Worm (Caenorhabditis elegans) whole organism, L4 larva: ENCODE data around the gene sre-53.

Experiments
- R02D3.7 ChIP-seq: fragments of 150-350 bp; sonication (generic microtip); optimal IDR thresholded peaks from 3 replicates; lab custom pipeline; 2014; ENCODE audit warnings: missing biosample characterization, missing genetic modification characterization
- T20F7.1 ChIP-seq: fragments of 200-800 bp; sonication (Bioruptor generic); optimal IDR thresholded peaks from 2 replicates; lab custom pipeline; 2018; ENCODE audit warnings: mild to moderate bottlenecking, missing genetic modification characterization, missing compliant biosample characterization
- Y48G9A.11 ChIP-seq: fragments of 200-800 bp; sonication (Bioruptor generic); IDR thresholded peaks from 2 replicates; pipeline ENCODE4 v1.3.6; 2022; ENCODE audit warnings: missing genetic modification reagents, missing genetic modification characterization, missing compliant biosample characterization
- ZK337.2 ChIP-seq: fragments of 200-800 bp; sonication (Bioruptor generic); IDR thresholded peaks from 2 replicates; pipeline ENCODE4 v1.3.6; 2022; ENCODE audit warnings: missing genetic modification reagents, missing genetic modification characterization, missing compliant biosample characterization
- aha-1 ChIP-seq: fragments of 150-350 bp; peaks from one replicate; lab custom pipeline; 2014; ENCODE audit warnings: missing biosample characterization, missing genetic modification characterization
- ama-1 ChIP-seq: fragments of 150-350 bp; optimal IDR thresholded peaks from 2 replicates; lab custom pipeline; 2014; ENCODE audit warnings: inconsistent platforms, mixed read lengths
- arid-1 ChIP-seq: fragments of 200-800 bp; sonication (Bioruptor generic); conservative IDR thresholded peaks from 2 replicates; pipeline ENCODE4 v1.3.6; 2022; ENCODE audit warnings: missing genetic modification reagents, missing genetic modification characterization, missing compliant biosample characterization
- attf-4 ChIP-seq: sonication (generic microtip); optimal IDR thresholded peaks from 3 replicates; lab custom pipeline; 2017; ENCODE audit warnings: missing biosample characterization, missing genetic modification characterization
- ceh-20 ChIP-seq: fragments of 200-800 bp; sonication (Bioruptor generic); IDR thresholded peaks from 2 replicates; pipeline ENCODE4 v1.3.6; 2022; ENCODE audit warnings: missing genetic modification reagents, missing genetic modification characterization, missing compliant biosample characterization
- ceh-28 ChIP-seq: fragments of 150-350 bp; optimal IDR thresholded peaks from 2 replicates; lab custom pipeline; 2014; ENCODE audit warnings: missing biosample characterization, missing genetic modification reagents, missing genetic modification characterization
- cey-2 ChIP-seq: sonication (generic microtip); optimal IDR thresholded peaks from 3 replicates; lab custom pipeline; 2017; ENCODE audit warnings: missing genetic modification characterization, mild to moderate bottlenecking, missing compliant biosample characterization, antibody characterized with exemption, borderline replicate concordance; ENCODE audit not compliant: insufficient read depth
- dmd-6 ChIP-seq: fragments of 200-800 bp; sonication (Bioruptor generic); IDR thresholded peaks from 2 replicates; pipeline ENCODE4 v1.3.6; 2022; ENCODE audit warnings: missing genetic modification reagents, missing genetic modification characterization, missing compliant biosample characterization
- dpl-1 ChIP-seq: fragments of 150-350 bp; optimal IDR thresholded peaks from 2 replicates; lab custom pipeline; 2014; ENCODE audit warnings: missing biosample characterization, missing genetic modification reagents, missing genetic modification characterization
- egl-27 ChIP-seq: sonication (generic microtip); optimal IDR thresholded peaks from 3 replicates; lab custom pipeline; 2017; ENCODE audit warnings: missing biosample characterization, missing genetic modification reagents, missing genetic modification characterization
- hlh-30 ChIP-seq: sonication (generic microtip); optimal IDR thresholded peaks from 2 replicates; lab custom pipeline; 2017; ENCODE audit warnings: antibody characterized with exemption, mild to moderate bottlenecking, missing genetic modification characterization, missing compliant biosample characterization; ENCODE audit not compliant: insufficient read depth
- lin-29 ChIP-seq: fragments of 200-800 bp; sonication (Bioruptor generic); IDR thresholded peaks from 2 replicates; pipeline ENCODE4 v1.3.6; 2022; ENCODE audit warnings: missing genetic modification reagents, missing genetic modification characterization, missing compliant biosample characterization
- lin-38 ChIP-seq: fragments of 200-800 bp; sonication (Bioruptor generic); IDR thresholded peaks from 2 replicates; pipeline ENCODE4 v1.3.6; 2022; ENCODE audit warnings: missing genetic modification reagents, missing genetic modification characterization, missing compliant biosample characterization
- lir-3 ChIP-seq: sonication (generic microtip); optimal IDR thresholded peaks from 2 replicates; lab custom pipeline; 2016; ENCODE audit warnings: mild to moderate bottlenecking, missing genetic modification characterization, missing compliant biosample characterization
- mes-2 ChIP-seq: sonication (generic microtip); optimal IDR thresholded peaks from 2 replicates; lab custom pipeline; 2016; ENCODE audit warnings: missing genotype, mild to moderate bottlenecking, missing genetic modification characterization, missing compliant biosample characterization; ENCODE audit not compliant: poor library complexity, severe bottlenecking
- mxl-2 ChIP-seq: fragments of 200-800 bp; sonication (Bioruptor generic); conservative IDR thresholded peaks from 2 replicates; pipeline ENCODE4 v1.3.6; 2022; ENCODE audit warnings: missing genetic modification reagents, missing genetic modification characterization, missing compliant biosample characterization
- nhr-102 ChIP-seq: sonication (generic microtip); optimal IDR thresholded peaks from 2 replicates; lab custom pipeline; 2016; ENCODE audit warnings: mild to moderate bottlenecking, missing genetic modification characterization, moderate library complexity, missing compliant biosample characterization
- nhr-237 ChIP-seq: sonication (generic microtip); optimal IDR thresholded peaks from 2 replicates; lab custom pipeline; 2017; ENCODE audit warnings: missing biosample characterization, missing genetic modification characterization
- nhr-28 ChIP-seq: fragments of 150-350 bp; optimal IDR thresholded peaks from 2 replicates; lab custom pipeline; 2014; ENCODE audit warnings: missing biosample characterization, missing genetic modification characterization
- nhr-48 ChIP-seq: sonication (generic microtip); optimal IDR thresholded peaks from 2 replicates; lab custom pipeline; 2016; ENCODE audit warnings: mild to moderate bottlenecking, missing genetic modification characterization, missing compliant biosample characterization
- php-3 ChIP-seq: fragments of 200-800 bp; sonication (Bioruptor generic); IDR thresholded peaks from 2 replicates; pipeline ENCODE4 v1.3.6; 2022; ENCODE audit warnings: missing genetic modification reagents, missing genetic modification characterization, missing compliant biosample characterization
- pqm-1 ChIP-seq: sonication (generic microtip); optimal IDR thresholded peaks from 2 replicates; lab custom pipeline; 2017; ENCODE audit warnings: missing biosample characterization, missing genetic modification characterization
- set-16 ChIP-seq: fragments of 200-800 bp; sonication (Bioruptor generic); IDR thresholded peaks from 2 replicates; pipeline ENCODE4 v1.3.6; 2022; ENCODE audit warnings: missing genetic modification reagents, missing genetic modification characterization, missing compliant biosample characterization
- snpc-1.2 ChIP-seq: fragments of 200-800 bp; sonication (Bioruptor generic); IDR thresholded peaks from 2 replicates; pipeline ENCODE4 v1.3.6; 2022; ENCODE audit warnings: missing genetic modification reagents, missing genetic modification characterization, missing compliant biosample characterization
- tag-97 ChIP-seq: fragments of 200-800 bp; sonication (Bioruptor generic); IDR thresholded peaks from 2 replicates; pipeline ENCODE4 v1.3.6; 2022; ENCODE audit warnings: missing genetic modification characterization, missing compliant biosample characterization
- tra-1 ChIP-seq: fragments of 200-800 bp; sonication (Bioruptor generic); IDR thresholded peaks from 2 replicates; pipeline ENCODE4 v1.3.6; 2022; ENCODE audit warnings: missing genetic modification reagents, missing genetic modification characterization, missing compliant biosample characterization
- unc-62 ChIP-seq, 3 experiments: fragments of 150-350 bp in 1 of 3; sonication (generic microtip); optimal IDR thresholded peaks in 2 of 3; peaks in 1 of 3; 1 replicate in 1 of 3; 2 replicates in 2 of 3; lab custom pipeline; 2014 to 2017; ENCODE audit warnings: missing biosample characterization in 3 of 3, missing genetic modification characterization in 3 of 3, missing genetic modification reagents in 3 of 3, missing genotype in 1 of 3
- ztf-11 ChIP-seq: fragments of 150-350 bp; optimal IDR thresholded peaks from 2 replicates; lab custom pipeline; 2014; ENCODE audit warnings: missing biosample characterization, missing genetic modification characterization
- ztf-7 ChIP-seq: fragments of 150-350 bp; optimal IDR thresholded peaks from 2 replicates; lab custom pipeline; 2014; ENCODE audit warnings: missing biosample characterization, missing genetic modification characterization

The sre-53 gene

DNA sequence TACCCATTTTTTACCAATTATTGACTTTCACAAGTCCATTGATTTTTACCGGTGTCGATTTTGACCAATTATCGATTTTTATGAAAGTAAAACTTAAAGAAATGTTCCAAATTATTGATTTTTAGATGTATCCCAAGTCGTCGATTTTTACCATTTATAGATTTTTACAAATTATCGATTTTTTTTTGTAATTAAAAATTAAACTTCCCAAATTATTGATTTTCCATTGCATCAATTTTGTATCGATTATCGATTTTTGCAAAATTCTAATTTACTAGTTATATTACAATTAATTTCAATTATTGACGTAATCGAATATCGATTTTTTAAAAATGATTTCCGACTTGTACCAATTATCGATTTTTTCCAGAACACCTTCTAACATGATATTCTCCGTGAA lies 20.1 kb downstream of the sre-53 start, which contains the start of gene sre-50:
Gene sre-50, plus strand, starts transcription at position 384 of the 400 bp plus-strand sequence.
- no peak for TF ChIP-seq unc-62 (GFP tag; optimal IDR thresholded peaks at IDR 0.05 in 1 of 2; lab: Kevin White, UChicago)
- TF ChIP-seq unc-62 (tag; optimal IDR thresholded peaks at IDR 0.05; lab: Kevin White, UChicago): no peak
- TF ChIP-seq ceh-28 (tag; lab: Kevin White, UChicago): peak; percentile 96
- TF ChIP-seq, all 104 proteins: peak for 1

DNA sequence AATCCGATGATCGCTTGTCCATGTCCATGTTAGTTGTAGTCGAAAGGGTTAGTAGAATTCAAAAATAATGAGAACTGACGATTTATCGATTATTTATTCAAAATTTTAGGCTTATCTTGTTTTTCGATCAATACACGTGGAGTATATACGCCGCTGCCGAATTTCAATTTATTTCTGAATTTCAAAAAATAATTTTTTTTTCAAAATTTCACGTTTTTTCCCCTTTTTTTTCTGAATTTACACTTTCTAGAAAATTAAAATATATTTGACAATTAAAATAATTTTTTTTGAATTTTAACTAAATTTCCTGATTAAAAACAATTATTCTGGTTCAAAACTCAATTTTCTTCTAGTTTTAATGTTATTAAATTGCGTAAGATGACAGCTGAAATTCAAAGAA lies 20.9 kb downstream of the sre-53 start, which contains the start of gene C50E10.1:
Gene C50E10.1, minus strand, starts transcription at position 101 of the 400 bp plus-strand sequence.
- TF ChIP-seq tag-97 (GFP tag; lab: Robert Waterston, UW): no peak
- TF ChIP-seq mxl-2 (GFP tag; lab: Robert Waterston, UW): no peak
- TF ChIP-seq mes-2 (tag; lab: Kevin White, UChicago): no peak
- TF ChIP-seq lin-29 (GFP tag; lab: Robert Waterston, UW): no peak
- no peak for TF ChIP-seq attf-4 (tag; lab: Kevin White, UChicago)
- no peak for TF ChIP-seq aha-1
- TF ChIP-seq nhr-28 (tag; lab: Kevin White, UChicago): no peak

DNA sequence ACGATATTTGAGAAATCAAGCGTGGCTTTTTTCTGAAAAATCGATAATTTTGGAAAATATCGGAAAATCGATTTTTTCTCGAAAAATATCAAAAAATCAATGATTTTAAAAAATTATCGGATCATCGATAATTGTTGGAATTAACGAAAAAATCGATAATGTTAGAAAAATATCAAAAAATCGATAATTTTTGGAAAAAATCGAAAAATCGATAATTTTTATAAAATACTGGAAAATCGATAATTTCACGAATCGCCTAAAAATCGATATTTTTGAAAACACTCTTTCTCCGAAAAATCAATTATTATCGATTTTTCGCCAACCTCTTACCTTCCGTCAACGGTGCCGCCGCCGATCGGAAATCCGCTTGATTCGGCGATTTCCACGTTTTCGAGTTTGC lies 22.0 kb downstream of the sre-53 start:
- TF ChIP-seq cey-2: no peak
- no peak for TF ChIP-seq lir-3
- no peak for TF ChIP-seq php-3 (GFP tag; lab: Robert Waterston, UW)
- TF ChIP-seq T20F7.1 (GFP tag; lab: Kevin White, UChicago): no peak
- TF ChIP-seq dpl-1: no peak
- peak; percentile 96 for TF ChIP-seq ceh-28 (tag; lab: Kevin White, UChicago)
- TF ChIP-seq nhr-237 (tag; lab: Kevin White, UChicago): no peak
- no peak for TF ChIP-seq snpc-1.2 (GFP tag; lab: Robert Waterston, UW)
- TF ChIP-seq aha-1: peak; percentile 42
- TF ChIP-seq ZK337.2 (GFP tag; lab: Robert Waterston, UW): no peak

DNA sequence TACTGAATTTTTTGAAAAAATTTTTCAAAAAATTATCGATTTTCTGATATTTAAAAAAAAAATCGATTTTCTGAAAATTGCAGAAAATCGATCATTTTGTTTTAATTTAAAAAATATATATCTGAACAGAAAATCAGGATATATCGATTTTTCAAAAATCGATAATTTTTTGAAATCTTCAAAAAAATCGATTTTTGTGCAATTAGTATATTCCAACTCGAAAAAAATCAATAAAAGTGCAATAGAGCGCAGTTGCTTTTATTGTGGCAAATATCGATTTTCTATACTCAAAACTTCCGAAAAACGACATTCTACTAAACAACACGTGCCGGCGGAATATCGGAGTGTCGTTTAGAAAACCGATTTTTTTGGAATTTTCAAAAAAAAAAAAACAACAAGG lies 22.5 kb downstream of the sre-53 start:
- TF ChIP-seq ceh-28 (tag; lab: Kevin White, UChicago): peak; percentile 88
- TF ChIP-seq egl-27 (tag; lab: Kevin White, UChicago): no peak
- TF ChIP-seq lin-38: peak; percentile 58
- TF ChIP-seq Y48G9A.11 (GFP tag; lab: Robert Waterston, UW): 0 out of 2 replicates have a peak, but pooled peaks have one; percentile 37

DNA sequence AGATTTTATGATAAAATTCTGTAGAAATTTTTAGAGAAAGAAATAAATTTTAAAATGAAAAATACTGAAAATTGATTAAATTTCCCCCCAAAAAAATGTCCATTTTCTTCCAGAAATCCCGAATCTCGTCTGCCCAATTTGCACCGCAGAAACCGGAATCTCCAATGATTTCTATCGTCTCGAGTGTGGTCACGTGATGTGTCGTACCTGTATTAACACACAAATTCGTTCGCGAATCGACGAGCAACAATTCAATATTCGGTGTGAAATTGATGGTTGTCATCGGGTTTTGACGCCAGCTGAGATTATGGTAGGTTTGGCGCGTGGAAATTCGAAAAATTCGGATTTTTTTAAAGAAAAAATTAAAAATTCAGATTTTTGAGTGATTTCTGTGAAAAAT lies 26.6 kb downstream of the sre-53 start:
- no peak for TF ChIP-seq attf-4 (tag; lab: Kevin White, UChicago)
- no peak for TF ChIP-seq ceh-20
- TF ChIP-seq set-16 (GFP tag; lab: Robert Waterston, UW): no peak
- no peak for TF ChIP-seq nhr-48 (tag; lab: Kevin White, UChicago)
- TF ChIP-seq R02D3.7: no peak
- TF ChIP-seq cey-2: no peak
- TF ChIP-seq pqm-1 (tag; lab: Kevin White, UChicago): no peak
- TF ChIP-seq nhr-102: no peak
- no peak for TF ChIP-seq hlh-30
- no peak for TF ChIP-seq arid-1 (GFP tag; lab: Robert Waterston, UW)
- TF ChIP-seq T20F7.1 (GFP tag; lab: Kevin White, UChicago): no peak
- TF ChIP-seq tra-1 (GFP tag; lab: Robert Waterston, UW): no peak
- TF ChIP-seq Y48G9A.11 (GFP tag; lab: Robert Waterston, UW): no peak
- no peak for TF ChIP-seq mxl-2 (GFP tag; lab: Robert Waterston, UW)
- no peak for TF ChIP-seq egl-27 (tag; lab: Kevin White, UChicago)
- TF ChIP-seq dmd-6 (GFP tag; lab: Robert Waterston, UW): no peak
- TF ChIP-seq ztf-11: no peak
- TF ChIP-seq ztf-7: no peak
- TF ChIP-seq ama-1 (lab: Kevin White, UChicago): no peak
- TF ChIP-seq, all 104 proteins: peak for 0
